Fruit fly (Drosophila melanogaster): ENCODE measurements around the gene CG42813.

DNA sequence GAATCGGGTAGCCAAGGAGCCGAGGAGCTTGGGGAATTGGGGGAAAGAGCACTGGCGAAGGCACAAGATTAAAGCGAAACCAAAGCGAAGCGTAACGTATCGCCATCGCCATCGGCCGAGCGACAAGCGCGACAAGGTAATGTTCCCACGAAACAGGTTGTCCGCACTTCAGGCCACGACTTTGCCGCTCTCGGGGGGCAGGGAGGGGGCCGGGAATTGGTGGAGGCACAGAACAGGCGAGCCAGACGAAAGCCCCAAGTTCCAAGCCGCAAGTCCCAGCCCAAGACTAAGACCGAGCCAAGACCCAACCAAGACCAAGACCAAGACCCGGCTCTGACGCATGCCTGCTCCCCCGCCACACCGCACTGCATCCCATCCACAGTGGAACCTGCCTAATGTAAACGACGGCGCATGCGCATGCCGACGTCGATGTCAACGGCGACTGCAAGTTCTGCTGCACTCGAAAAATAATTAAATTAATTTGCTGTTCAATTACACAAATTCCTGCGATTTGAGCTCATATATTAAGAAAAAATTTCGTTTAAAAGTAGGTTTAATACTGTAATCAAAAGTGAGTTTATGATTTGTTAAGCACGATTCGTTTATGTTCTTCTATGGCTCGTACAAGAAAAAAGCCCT, 42.3 kb downstream of the CG42813 start:
- peak; percentile 12 for TF ChIP-seq Deaf1 (tag; optimal IDR thresholded peaks at IDR 0.05)
- no peak for TF ChIP-seq Hey (tag; optimal IDR thresholded peaks at IDR 0.05)
- TF ChIP-seq vvl (GFP tag; IDR thresholded peaks at IDR 0.05): no peak
- no peak for TF ChIP-seq CG32767 (GFP tag; IDR thresholded peaks at IDR 0.05)
- peak; percentile 27 for TF ChIP-seq CG10979 (tag; optimal IDR thresholded peaks at IDR 0.05)
- no peak for TF ChIP-seq Dll (GFP tag; IDR thresholded peaks at IDR 0.05; ENCODE audit: partially characterized antibody)
- TF ChIP-seq Sry-β (GFP tag; optimal IDR thresholded peaks at IDR 0.05): no peak
- TF ChIP-seq zen2 (GFP tag; IDR thresholded peaks at IDR 0.05; ENCODE audit: partially characterized antibody): no peak
- TF ChIP-seq eyg (GFP tag; optimal IDR thresholded peaks at IDR 0.05): no peak
- TF ChIP-seq gsb (GFP tag; IDR thresholded peaks at IDR 0.05): no peak
- no peak for TF ChIP-seq emc (GFP tag; optimal IDR thresholded peaks at IDR 0.05)
- TF ChIP-seq cato (GFP tag; optimal IDR thresholded peaks at IDR 0.05; ENCODE audit: borderline replicate concordance): no peak
